Fruit fly (Drosophila melanogaster): ENCODE measurements around the gene amn.

DNA sequence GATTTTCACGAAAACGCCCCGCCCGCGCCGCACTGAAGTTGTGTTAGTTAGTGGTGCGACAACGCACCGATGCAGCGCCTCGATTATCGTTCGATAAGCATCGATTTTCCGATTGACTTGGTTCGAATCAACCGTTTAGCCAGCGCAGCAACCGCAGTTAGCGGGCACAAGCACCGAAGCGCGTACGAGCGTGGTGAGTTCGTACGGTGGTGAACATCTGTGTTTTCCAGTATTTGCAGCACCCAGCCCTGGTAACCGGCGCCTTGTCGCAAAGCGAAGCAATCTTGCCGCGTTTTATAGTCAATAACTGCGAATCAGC, 37.9 kb downstream of the amn start, which contains the start of the genes pico and Nup205:
- TF ChIP-seq CG8301 (tag; optimal IDR thresholded peaks at IDR 0.05) = no peak
- TF ChIP-seq CG8159 (tag; optimal IDR thresholded peaks at IDR 0.05) = no peak
- TF ChIP-seq CG14655 (GFP tag; optimal IDR thresholded peaks at IDR 0.05) = no peak
- TF ChIP-seq CG4496 (GFP tag; IDR thresholded peaks at IDR 0.05) = peak; percentile 54; the same call in 2 of the 3 replicates
- TF ChIP-seq Ets98B (GFP tag; IDR thresholded peaks at IDR 0.05) = no peak
- TF ChIP-seq EcR (GFP tag; optimal IDR thresholded peaks at IDR 0.05) = no peak
- TF ChIP-seq D1 (tag; optimal IDR thresholded peaks at IDR 0.05) = no peak
- TF ChIP-seq CG32121 (GFP tag; IDR thresholded peaks at IDR 0.05) = peak; percentile 18; the same call in 1 of the 2 replicates
- TF ChIP-seq CG12605 (GFP tag; IDR thresholded peaks at IDR 0.05) = no peak; the same call in 1 of the 2 replicates
- TF ChIP-seq CG15710 (tag; optimal IDR thresholded peaks at IDR 0.05) = no peak
- TF ChIP-seq Pif1A (GFP tag; optimal IDR thresholded peaks at IDR 0.05) = no peak
- no peak for TF ChIP-seq rn (GFP tag; IDR thresholded peaks at IDR 0.05)
- TF ChIP-seq CG9948 (tag; optimal IDR thresholded peaks at IDR 0.05) = no peak
- no peak for TF ChIP-seq fd96Ca (GFP tag; IDR thresholded peaks at IDR 0.05)
